Worm (Caenorhabditis elegans) whole organism, early embryonic: ENCODE data around the gene dyn-1.

Experiments
- aly-1 ChIP-seq: sonication (generic microtip); optimal IDR thresholded peaks from 2 replicates; lab custom pipeline; 2016; ENCODE audit warnings: missing genetic modification characterization, missing compliant biosample characterization
- ama-1 ChIP-seq: fragments of 150-350 bp; optimal IDR thresholded peaks from 2 replicates; lab custom pipeline; 2014
- ceh-13 ChIP-seq: fragments of 200-800 bp; sonication (Bioruptor generic); optimal IDR thresholded peaks from 2 replicates; lab custom pipeline; 2018; ENCODE audit warnings: mild to moderate bottlenecking, missing genetic modification characterization, missing compliant biosample characterization
- ceh-36 ChIP-seq: sonication (generic microtip); optimal IDR thresholded peaks from 2 replicates; lab custom pipeline; 2016; ENCODE audit warnings: missing genetic modification characterization, inconsistent platforms, missing compliant biosample characterization
- flt-1 ChIP-seq: fragments of 200-800 bp; sonication (Bioruptor generic); IDR thresholded peaks from 2 replicates; pipeline ENCODE4 v1.3.6; 2022; ENCODE audit warnings: missing genetic modification characterization, missing compliant biosample characterization
- scrt-1 ChIP-seq: fragments of 200-800 bp; sonication (Bioruptor generic); IDR thresholded peaks from 2 replicates; pipeline ENCODE4 v1.3.6; 2022; ENCODE audit warnings: missing genetic modification characterization, missing compliant biosample characterization
- tra-4 ChIP-seq: sonication (generic microtip); optimal IDR thresholded peaks from 2 replicates; lab custom pipeline; 2017; ENCODE audit warnings: missing genetic modification characterization, missing compliant biosample characterization

- TF ChIP-seq ama-1 (lab: Kevin White, UChicago) (no peak), flt-1 (no peak), scrt-1 (GFP tag; lab: Robert Waterston, UW) (no peak), tra-4 (tag; lab: Kevin White, UChicago) (no peak), ceh-13 (no peak), aly-1 (tag; lab: Kevin White, UChicago) (no peak), ceh-36 (tag; lab: Kevin White, UChicago) (no peak)
These were observed 17.5 kb downstream of the dyn-1 start for ce11 chrX:15586192-15586591.
